Worm (Caenorhabditis elegans) whole organism, L4 larva: Measurements from ENCODE around the gene dnj-17.
"Not testable (repeated sequence)": the region's sequence is repeated elsewhere in the genome, so short reads cannot be mapped to it uniquely, and the experiment has no call there.

ENCODE experiments used
- F26F4.8 ChIP-seq: fragments of 200-800 bp; sonication (Bioruptor generic); conservative IDR thresholded peaks from 2 replicates; pipeline ENCODE4 v1.3.6; 2022; ENCODE audit warnings: missing genetic modification characterization, missing compliant biosample characterization
- F37D6.2 ChIP-seq: sonication (generic microtip); optimal IDR thresholded peaks from 2 replicates; lab custom pipeline; 2016; ENCODE audit warnings: mild to moderate bottlenecking, missing genetic modification characterization, missing compliant biosample characterization
- R02D3.7 ChIP-seq: fragments of 150-350 bp; sonication (generic microtip); optimal IDR thresholded peaks from 3 replicates; lab custom pipeline; 2014; ENCODE audit warnings: missing biosample characterization, missing genetic modification characterization
- T26A8.4 ChIP-seq: fragments of 200-800 bp; sonication (Bioruptor generic); IDR thresholded peaks from 2 replicates; pipeline ENCODE4 v1.3.6; 2022; ENCODE audit warnings: missing genetic modification characterization, missing compliant biosample characterization
- Y5F2A.4 ChIP-seq: fragments of 200-800 bp; sonication (Bioruptor generic); optimal IDR thresholded peaks from 2 replicates; lab custom pipeline; 2018; ENCODE audit warnings: mild to moderate bottlenecking, missing genetic modification characterization, missing compliant biosample characterization
- Y75B8A.6 ChIP-seq: fragments of 200-800 bp; sonication (Bioruptor generic); IDR thresholded peaks from 2 replicates; pipeline ENCODE4 v1.3.6; 2022; ENCODE audit warnings: missing genetic modification reagents, missing genetic modification characterization, missing compliant biosample characterization
- aha-1 ChIP-seq: fragments of 150-350 bp; peaks from one replicate; lab custom pipeline; 2014; ENCODE audit warnings: missing biosample characterization, missing genetic modification characterization
- aly-2 ChIP-seq: sonication (generic microtip); optimal IDR thresholded peaks from 2 replicates; lab custom pipeline; 2018; ENCODE audit warnings: missing biosample characterization, missing genetic modification characterization
- ceh-32 ChIP-seq: sonication (generic microtip); optimal IDR thresholded peaks from 2 replicates; lab custom pipeline; 2016; ENCODE audit warnings: mild to moderate bottlenecking, missing genetic modification characterization, missing compliant biosample characterization; ENCODE audit not compliant: poor library complexity
- ces-1 ChIP-seq: fragments of 150-350 bp; sonication (generic microtip); optimal IDR thresholded peaks from 4 replicates; lab custom pipeline; 2014; ENCODE audit warnings: missing biosample characterization, missing genetic modification reagents, missing genetic modification characterization
- cey-2 ChIP-seq: sonication (generic microtip); optimal IDR thresholded peaks from 3 replicates; lab custom pipeline; 2017; ENCODE audit warnings: missing genetic modification characterization, mild to moderate bottlenecking, missing compliant biosample characterization, antibody characterized with exemption, borderline replicate concordance; ENCODE audit not compliant: insufficient read depth
- ctbp-1 ChIP-seq: fragments of 200-800 bp; sonication (Bioruptor generic); IDR thresholded peaks from 2 replicates; pipeline ENCODE4 v1.3.6; 2022; ENCODE audit warnings: missing genetic modification reagents, missing genetic modification characterization, missing compliant biosample characterization
- daf-12 ChIP-seq: fragments of 150-350 bp; optimal IDR thresholded peaks from 2 replicates; lab custom pipeline; 2014; ENCODE audit warnings: missing biosample characterization, missing genetic modification reagents, missing genetic modification characterization
- daf-8 ChIP-seq: fragments of 200-800 bp; sonication (Bioruptor generic); IDR thresholded peaks from 2 replicates; pipeline ENCODE4 v1.3.6; 2022; ENCODE audit warnings: missing genetic modification characterization, missing compliant biosample characterization
- dmd-6 ChIP-seq: fragments of 200-800 bp; sonication (Bioruptor generic); IDR thresholded peaks from 2 replicates; pipeline ENCODE4 v1.3.6; 2022; ENCODE audit warnings: missing genetic modification reagents, missing genetic modification characterization, missing compliant biosample characterization
- dmd-9 ChIP-seq: fragments of 200-800 bp; sonication (Bioruptor generic); IDR thresholded peaks from 2 replicates; pipeline ENCODE4 v1.3.6; 2022; ENCODE audit warnings: missing genetic modification reagents, missing genetic modification characterization, missing compliant biosample characterization
- fkh-10 ChIP-seq: fragments of 150-350 bp; optimal IDR thresholded peaks from 2 replicates; lab custom pipeline; 2014; ENCODE audit warnings: missing biosample characterization, missing genetic modification reagents, missing genetic modification characterization
- fos-1 ChIP-seq: fragments of 150-350 bp; optimal IDR thresholded peaks from 2 replicates; lab custom pipeline; 2014; ENCODE audit warnings: missing biosample characterization, missing genetic modification characterization
- lin-13 ChIP-seq: fragments of 150-350 bp; optimal IDR thresholded peaks from 2 replicates; lab custom pipeline; 2014; ENCODE audit warnings: missing biosample characterization, missing genetic modification reagents, missing genetic modification characterization
- lin-15B ChIP-seq: fragments of 150-350 bp; sonication (generic microtip); optimal IDR thresholded peaks from 3 replicates; lab custom pipeline; 2014; ENCODE audit warnings: missing biosample characterization, missing genetic modification characterization
- lin-39 ChIP-seq: fragments of 150-350 bp; optimal IDR thresholded peaks from 2 replicates; lab custom pipeline; 2014; ENCODE audit warnings: missing biosample characterization, missing genetic modification reagents, missing genetic modification characterization
- lsy-2 ChIP-seq, 2 experiments: fragments of 150-350 bp in 1 of 2; sonication (generic microtip) in 1 of 2; optimal IDR thresholded peaks; 2 replicates each; lab custom pipeline; 2014 to 2017; ENCODE audit warnings: missing biosample characterization in 2 of 2, missing genetic modification characterization in 2 of 2
- madf-5 ChIP-seq, 2 experiments: fragments of 200-800 bp; sonication (Bioruptor generic); IDR thresholded peaks; 2 replicates each; pipeline ENCODE4 v1.3.6; 2022; ENCODE audit warnings: missing compliant biosample characterization in 2 of 2, missing genetic modification characterization in 2 of 2
- mdl-1 ChIP-seq, 2 experiments: fragments of 150-350 bp in 1 of 2; sonication (generic microtip) in 1 of 2; optimal IDR thresholded peaks; 2 replicates each; lab custom pipeline; 2014 to 2017; ENCODE audit warnings: missing biosample characterization in 2 of 2, missing genetic modification characterization in 2 of 2
- mxl-3 ChIP-seq: fragments of 200-800 bp; sonication (Bioruptor generic); optimal IDR thresholded peaks from 2 replicates; lab custom pipeline; 2018; ENCODE audit warnings: mild to moderate bottlenecking, missing genetic modification characterization, missing compliant biosample characterization
- nhr-237 ChIP-seq: sonication (generic microtip); optimal IDR thresholded peaks from 2 replicates; lab custom pipeline; 2017; ENCODE audit warnings: missing biosample characterization, missing genetic modification characterization
- nhr-28 ChIP-seq: fragments of 150-350 bp; optimal IDR thresholded peaks from 2 replicates; lab custom pipeline; 2014; ENCODE audit warnings: missing biosample characterization, missing genetic modification characterization
- nhr-6 ChIP-seq: fragments of 150-350 bp; optimal IDR thresholded peaks from 2 replicates; lab custom pipeline; 2014; ENCODE audit warnings: missing biosample characterization, missing genetic modification characterization
- nhr-76 ChIP-seq: fragments of 150-350 bp; optimal IDR thresholded peaks from 2 replicates; lab custom pipeline; 2014; ENCODE audit warnings: missing biosample characterization, missing genetic modification characterization
- nhr-77 ChIP-seq: fragments of 150-350 bp; optimal IDR thresholded peaks from 2 replicates; lab custom pipeline; 2014; ENCODE audit warnings: missing biosample characterization, missing genetic modification characterization
- pha-4 ChIP-seq, 2 experiments: fragments of 150-350 bp in 1 of 2; fragments of 200-800 bp in 1 of 2; sonication (Bioruptor generic) in 1 of 2; IDR thresholded peaks in 1 of 2; optimal IDR thresholded peaks in 1 of 2; 2 replicates each; pipeline versions ENCODE4 v1.3.6 to Lab custom; 2014 to 2022; ENCODE audit warnings: missing genetic modification characterization in 2 of 2, missing genetic modification reagents in 2 of 2, missing biosample characterization in 1 of 2, missing compliant biosample characterization in 1 of 2
- php-3 ChIP-seq: fragments of 200-800 bp; sonication (Bioruptor generic); IDR thresholded peaks from 2 replicates; pipeline ENCODE4 v1.3.6; 2022; ENCODE audit warnings: missing genetic modification reagents, missing genetic modification characterization, missing compliant biosample characterization
- saeg-2 ChIP-seq: fragments of 200-800 bp; sonication (Bioruptor generic); IDR thresholded peaks from 2 replicates; pipeline ENCODE4 v1.3.6; 2022; ENCODE audit warnings: missing genetic modification reagents, missing genetic modification characterization, missing compliant biosample characterization
- sdz-12 ChIP-seq: fragments of 200-800 bp; sonication (Bioruptor generic); optimal IDR thresholded peaks from 2 replicates; lab custom pipeline; 2018; ENCODE audit warnings: mild to moderate bottlenecking, missing genetic modification characterization, missing compliant biosample characterization
- set-16 ChIP-seq: fragments of 200-800 bp; sonication (Bioruptor generic); IDR thresholded peaks from 2 replicates; pipeline ENCODE4 v1.3.6; 2022; ENCODE audit warnings: missing genetic modification reagents, missing genetic modification characterization, missing compliant biosample characterization
- skn-1 ChIP-seq: fragments of 150-350 bp; optimal IDR thresholded peaks from 2 replicates; lab custom pipeline; 2014; ENCODE audit warnings: missing biosample characterization, missing genetic modification characterization
- spr-1 ChIP-seq: sonication (generic microtip); optimal IDR thresholded peaks from 2 replicates; lab custom pipeline; 2016; ENCODE audit warnings: mild to moderate bottlenecking, missing genetic modification characterization, missing compliant biosample characterization
- unc-62 ChIP-seq, 3 experiments: fragments of 150-350 bp in 1 of 3; sonication (generic microtip); optimal IDR thresholded peaks in 2 of 3; peaks in 1 of 3; 1 replicate in 1 of 3; 2 replicates in 2 of 3; lab custom pipeline; 2014 to 2017; ENCODE audit warnings: missing biosample characterization in 3 of 3, missing genetic modification characterization in 3 of 3, missing genetic modification reagents in 3 of 3, missing genotype in 1 of 3
- vab-7 ChIP-seq: fragments of 200-800 bp; sonication (Bioruptor generic); IDR thresholded peaks from 2 replicates; pipeline ENCODE4 v1.3.6; 2022; ENCODE audit warnings: missing genetic modification reagents, missing genetic modification characterization, missing compliant biosample characterization
- zag-1 ChIP-seq: fragments of 150-350 bp; optimal IDR thresholded peaks from 2 replicates; lab custom pipeline; 2014; ENCODE audit warnings: missing biosample characterization, missing genetic modification characterization
- zip-11 ChIP-seq: fragments of 200-800 bp; sonication (Bioruptor generic); IDR thresholded peaks from 2 replicates; pipeline ENCODE4 v1.3.6; 2022; ENCODE audit warnings: missing genetic modification characterization, missing compliant biosample characterization

dnj-17 gene

DNA sequence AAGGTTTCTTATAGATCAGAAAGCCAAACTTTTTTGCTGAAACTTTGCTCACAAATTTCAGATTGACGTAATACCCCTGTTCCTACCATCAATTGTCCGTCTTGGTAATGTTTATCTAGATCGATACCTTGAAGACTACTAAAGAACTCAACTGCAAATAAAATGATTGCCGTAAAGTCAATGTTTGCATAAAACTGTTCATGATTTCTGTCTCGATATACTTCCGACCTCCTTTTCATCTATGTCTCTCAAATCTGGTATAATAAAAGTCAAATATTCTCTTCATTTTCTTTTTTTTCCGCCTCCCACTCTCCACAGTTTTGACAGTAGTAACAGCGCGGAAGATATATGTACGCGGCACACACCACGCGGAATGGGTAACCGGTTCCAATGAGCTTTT, 12.4 kb upstream of the dnj-17 start, which contains the start of gene nas-1:
nas-1 (plus strand) TSS at position 301 of the 400 bp plus-strand sequence.
- TF ChIP-seq sdz-12 (GFP tag; lab: Kevin White, UChicago) (no peak), unc-62 (GFP tag; optimal IDR thresholded peaks at IDR 0.05 in 1 of 2; lab: Kevin White, UChicago) (peak in 1 of 2 experiments; percentile 31), unc-62 (tag; optimal IDR thresholded peaks at IDR 0.05; lab: Kevin White, UChicago) (no peak)

DNA sequence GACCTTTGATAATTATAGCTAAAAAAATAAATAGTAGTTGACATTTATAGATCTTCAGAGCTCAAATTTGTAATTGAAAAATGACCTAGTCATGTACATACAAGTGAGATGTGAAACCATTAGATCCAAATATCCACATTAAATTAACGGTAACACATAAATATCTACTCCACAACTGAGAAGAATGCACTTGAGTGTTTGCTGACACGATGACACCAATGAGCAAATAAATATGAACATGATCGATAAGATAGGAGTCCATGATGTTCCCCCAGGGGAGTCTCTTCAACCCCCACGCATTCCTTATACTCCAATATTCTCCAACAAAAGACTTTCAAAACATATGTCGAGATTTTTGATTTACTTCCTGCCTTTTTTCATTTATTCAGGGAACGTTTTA, 11.3 kb upstream of the dnj-17 start, which contains the start of gene ttr-52:
ttr-52 (plus strand) TSS at position 301 of the 400 bp plus-strand sequence.
- TF ChIP-seq Y5F2A.4 (GFP tag; lab: Kevin White, UChicago) (no peak), mdl-1 (tag; optimal IDR thresholded peaks at IDR 0.05; lab: Kevin White, UChicago) (no peak), pha-4 (GFP tag; IDR thresholded peaks at IDR 0.05; lab: Robert Waterston, UW) (no peak), pha-4 (tag; optimal IDR thresholded peaks at IDR 0.05; lab: Kevin White, UChicago) (no peak), ctbp-1 (GFP tag; lab: Robert Waterston, UW) (no peak), aly-2 (tag; lab: Kevin White, UChicago) (no peak), mxl-3 (GFP tag; lab: Kevin White, UChicago) (no peak), lsy-2 (tag; optimal IDR thresholded peaks at IDR 0.05; lab: Kevin White, UChicago) (no peak), nhr-237 (tag; lab: Kevin White, UChicago) (no peak), unc-62 (GFP tag; optimal IDR thresholded peaks at IDR 0.05 in 1 of 2; lab: Kevin White, UChicago) (no peak), unc-62 (tag; optimal IDR thresholded peaks at IDR 0.05; lab: Kevin White, UChicago) (no peak), T26A8.4 (GFP tag; lab: Robert Waterston, UW) (no peak), ces-1 (GFP tag; lab: Kevin White, UChicago) (no peak), dmd-6 (GFP tag; lab: Robert Waterston, UW) (no peak), ceh-32 (tag; lab: Kevin White, UChicago) (no peak), R02D3.7 (tag; lab: Kevin White, UChicago) (no peak)
- TF ChIP-seq, all 104 proteins: peak for 0

- no peak for TF ChIP-seq set-16
- no peak for TF ChIP-seq Y75B8A.6 (GFP tag; lab: Robert Waterston, UW)
- no peak for TF ChIP-seq lin-13
- no peak for TF ChIP-seq dmd-6 (GFP tag; lab: Robert Waterston, UW)
- TF ChIP-seq zag-1 (tag; lab: Kevin White, UChicago) = no peak
- no peak for TF ChIP-seq cey-2 (tag; lab: Kevin White, UChicago)
- no peak for TF ChIP-seq vab-7 (GFP tag; lab: Robert Waterston, UW)
- no peak for TF ChIP-seq daf-12
- no peak for TF ChIP-seq spr-1 (tag; lab: Kevin White, UChicago)
- TF ChIP-seq saeg-2 (GFP tag; lab: Robert Waterston, UW) = no peak
- TF ChIP-seq, all 104 proteins: peak for 0
Observed at ce11 chrIII:13402934-13403333, 9.8 kb upstream of the dnj-17 start, which contains the start of gene mig-18. Gene mig-18 (plus strand): TSS chrIII:13403234.

DNA sequence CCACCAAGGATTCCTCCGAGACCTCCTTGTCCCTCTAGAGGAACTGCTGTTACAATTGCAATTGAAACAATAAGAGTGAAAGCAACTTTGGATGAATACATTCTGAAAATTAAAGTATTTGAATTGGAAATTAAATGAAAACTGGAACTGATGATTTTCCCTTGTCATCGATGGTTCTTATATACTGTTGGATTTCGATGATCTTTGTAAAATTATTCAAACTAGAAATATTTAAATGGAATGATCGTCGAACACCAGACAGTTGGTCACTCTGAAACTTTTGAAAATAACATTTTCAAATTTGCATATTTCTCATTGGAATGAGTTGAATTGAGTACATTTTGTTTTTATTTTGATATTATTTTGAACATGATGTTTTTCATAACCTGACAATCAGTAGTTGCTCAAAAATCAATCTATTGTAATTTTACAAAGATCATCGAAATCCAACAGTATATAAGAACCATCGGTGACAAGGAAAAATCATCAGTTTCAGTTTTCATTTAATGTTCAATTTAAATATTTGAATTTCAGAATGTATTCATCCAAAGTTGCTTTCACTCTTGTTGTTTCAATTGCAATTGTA, 8.6 kb upstream of the dnj-17 start, which contains the start of the genes srlf-9 and srlf-10:
srlf-9 (minus strand) TSS at position 101 of the 586 bp plus-strand sequence.
srlf-10 (plus strand) TSS at position 536 of the 586 bp plus-strand sequence.
- TF ChIP-seq aha-1 (tag; lab: Kevin White, UChicago); skn-1 (tag; lab: Kevin White, UChicago); unc-62 (GFP tag; optimal IDR thresholded peaks at IDR 0.05 in 1 of 2; lab: Kevin White, UChicago); unc-62 (tag; optimal IDR thresholded peaks at IDR 0.05; lab: Kevin White, UChicago): not testable (repeated sequence)

DNA sequence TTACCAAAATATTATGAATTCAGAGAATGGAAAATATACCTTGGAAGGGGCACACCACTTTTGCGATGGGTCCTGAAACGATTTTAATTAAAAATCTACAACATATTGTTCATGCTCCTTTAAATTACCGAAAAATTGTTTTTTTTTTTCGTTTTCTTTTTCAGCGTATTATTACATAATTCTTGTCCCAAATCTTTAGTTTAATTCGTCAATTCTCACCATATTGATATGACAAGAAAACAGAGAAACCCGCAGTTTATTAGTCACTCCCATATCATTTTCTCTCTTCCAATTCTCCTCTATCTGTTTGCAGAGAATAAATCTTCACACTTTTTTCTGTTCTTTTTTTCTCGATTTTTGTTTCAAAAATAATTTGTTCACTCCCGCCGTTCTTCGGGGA, 2.1 kb upstream of the dnj-17 start, which contains the start of gene F11F1.1:
F11F1.1 (plus strand) TSS at position 301 of the 400 bp plus-strand sequence.
- TF ChIP-seq nhr-28 (tag; lab: Kevin White, UChicago) = no peak
- no peak for TF ChIP-seq nhr-77
- no peak for TF ChIP-seq F37D6.2 (tag; lab: Kevin White, UChicago)
- no peak for TF ChIP-seq zip-11 (GFP tag; lab: Robert Waterston, UW)
- TF ChIP-seq fkh-10 = no peak
- TF ChIP-seq php-3 (GFP tag; lab: Robert Waterston, UW) = no peak
- no peak for TF ChIP-seq madf-5 (GFP tag; IDR thresholded peaks at IDR 0.05; lab: Robert Waterston, UW)
- TF ChIP-seq lin-39 (tag; lab: Kevin White, UChicago) = no peak
- TF ChIP-seq dmd-9 = no peak
- no peak for TF ChIP-seq daf-8
- TF ChIP-seq Y75B8A.6 (GFP tag; lab: Robert Waterston, UW) = no peak
- TF ChIP-seq lin-15B (tag; lab: Kevin White, UChicago) = no peak
- no peak for TF ChIP-seq nhr-76 (tag; lab: Kevin White, UChicago)
- no peak for TF ChIP-seq fos-1
- TF ChIP-seq F26F4.8 (GFP tag; lab: Robert Waterston, UW) = no peak
- no peak for TF ChIP-seq nhr-6
- TF ChIP-seq, all 104 proteins: peak for 0
